Fruit fly (Drosophila melanogaster): ENCODE data around the gene CG18265.

dm6 chr3L:17498952-17499710, 59.9 kb downstream of the CG18265 start:
- no peak for TF ChIP-seq Myc (optimal IDR thresholded peaks at IDR 0.05)
- no peak for TF ChIP-seq h (optimal IDR thresholded peaks at IDR 0.05)
- no peak for TF ChIP-seq psq (optimal IDR thresholded peaks at IDR 0.05)
- TF ChIP-seq ttk (optimal IDR thresholded peaks at IDR 0.05): no peak
- TF ChIP-seq insv (optimal IDR thresholded peaks at IDR 0.05): no peak
